Fruit fly (Drosophila melanogaster): ENCODE results near the gene Spn.
A peak's percentile ranks its signal among the peaks of the same experiment; 100 is the strongest.

The Spn gene

dm6 chr3L:2581343-2581825 lies 27.3 kb upstream of the Spn start (continued):
- peak; percentile 38 for TF ChIP-seq TFAM (GFP tag; optimal IDR thresholded peaks at IDR 0.05)
- TF ChIP-seq tup (GFP tag; optimal IDR thresholded peaks at IDR 0.05), result peak; percentile 58
- peak; percentile 89 for TF ChIP-seq CG11504 (tag; optimal IDR thresholded peaks at IDR 0.05)
- peak; percentile 83 for TF ChIP-seq twi (tag; optimal IDR thresholded peaks at IDR 0.05)
- TF ChIP-seq pros (GFP tag; optimal IDR thresholded peaks at IDR 0.05), result no peak
- TF ChIP-seq CG15601 (tag; optimal IDR thresholded peaks at IDR 0.05), result peak; percentile 86
- peak; percentile 75 for TF ChIP-seq ewg (GFP tag; optimal IDR thresholded peaks at IDR 0.05)
- TF ChIP-seq sqz (GFP tag; optimal IDR thresholded peaks at IDR 0.05), result peak; percentile 70
- TF ChIP-seq lmd (GFP tag; IDR thresholded peaks at IDR 0.05), result peak; percentile 80
- peak; percentile 61 for TF ChIP-seq gsb (GFP tag; IDR thresholded peaks at IDR 0.05)
- TF ChIP-seq CG3995 (GFP tag; optimal IDR thresholded peaks at IDR 0.05), result no peak
- peak; percentile 81 for TF ChIP-seq CG1024 (GFP tag; IDR thresholded peaks at IDR 0.05)
- TF ChIP-seq CG10565 (GFP tag; optimal IDR thresholded peaks at IDR 0.05), result peak; percentile 16
- TF ChIP-seq CG2712 (tag; optimal IDR thresholded peaks at IDR 0.05), result peak; percentile 88
- TF ChIP-seq CG18764 (GFP tag; optimal IDR thresholded peaks at IDR 0.05), result peak; percentile 50
- TF ChIP-seq chm (GFP tag; IDR thresholded peaks at IDR 0.05), result peak; percentile 96
- peak; percentile 71 for TF ChIP-seq CG13296 (GFP tag; optimal IDR thresholded peaks at IDR 0.05)
- peak; percentile 80 for TF ChIP-seq Kr (GFP tag; optimal IDR thresholded peaks at IDR 0.05)
- TF ChIP-seq fd3F (GFP tag; optimal IDR thresholded peaks at IDR 0.05), result peak; percentile 60
- TF ChIP-seq toy (GFP tag; IDR thresholded peaks at IDR 0.05), result peak; percentile 27; the same call in 1 of the 2 replicates
- TF ChIP-seq maf-S (GFP tag; optimal IDR thresholded peaks at IDR 0.05), result peak; percentile 46
- peak; percentile 84 for TF ChIP-seq caup (GFP tag; optimal IDR thresholded peaks at IDR 0.05; ENCODE audit: severe bottlenecking)
- TF ChIP-seq CG7372 (GFP tag; IDR thresholded peaks at IDR 0.05), result peak; percentile 55; the same call in 1 of the 2 replicates
- peak; percentile 91 for TF ChIP-seq CG32532 (GFP tag; IDR thresholded peaks at IDR 0.05)
- TF ChIP-seq Bgb (GFP tag; IDR thresholded peaks at IDR 0.05; ENCODE audit: partially characterized antibody), result no peak
- TF ChIP-seq CG32767 (GFP tag; IDR thresholded peaks at IDR 0.05), result peak; percentile 93
- peak; percentile 45 for TF ChIP-seq CG15073 (GFP tag; optimal IDR thresholded peaks at IDR 0.05)
- TF ChIP-seq jigr1 (GFP tag; IDR thresholded peaks at IDR 0.05), result no peak
- TF ChIP-seq YL-1 (GFP tag; optimal IDR thresholded peaks at IDR 0.05), result peak; percentile 45
- TF ChIP-seq kni (GFP tag; optimal IDR thresholded peaks at IDR 0.05), result peak; percentile 75
- TF ChIP-seq NK7.1 (GFP tag; optimal IDR thresholded peaks at IDR 0.05), result peak; percentile 62
- TF ChIP-seq unc-4 (GFP tag; IDR thresholded peaks at IDR 0.05; ENCODE audit: partially characterized antibody), result no peak
- TF ChIP-seq Bteb2 (GFP tag; optimal IDR thresholded peaks at IDR 0.05), result peak; percentile 61
- TF ChIP-seq pho (GFP tag; optimal IDR thresholded peaks at IDR 0.05), result peak; percentile 67
- peak; percentile 56 for TF ChIP-seq CG12942 (GFP tag; optimal IDR thresholded peaks at IDR 0.05)
- 0 out of 3 replicates have a peak, but pooled peaks have one; percentile 8 for TF ChIP-seq Opbp (GFP tag; IDR thresholded peaks at IDR 0.05; ENCODE audit: partially characterized antibody)
- peak; percentile 84 for TF ChIP-seq CG4820 (GFP tag; optimal IDR thresholded peaks at IDR 0.05)
- TF ChIP-seq CG15269 (tag; optimal IDR thresholded peaks at IDR 0.05), result peak; percentile 83
- no peak for TF ChIP-seq cad (GFP tag; optimal IDR thresholded peaks at IDR 0.05)
- TF ChIP-seq Spps (tag; optimal IDR thresholded peaks at IDR 0.05), result peak; percentile 83
- TF ChIP-seq eve (GFP tag; optimal IDR thresholded peaks at IDR 0.05), result peak in 1 of 2 experiments; percentile 80
- TF ChIP-seq Deaf1 (tag; optimal IDR thresholded peaks at IDR 0.05), result peak; percentile 72
- no peak for TF ChIP-seq Vsx1 (GFP tag; optimal IDR thresholded peaks at IDR 0.05)
- peak; percentile 86 for TF ChIP-seq CG14014 (GFP tag; IDR thresholded peaks at IDR 0.05)
- TF ChIP-seq insv (GFP tag; optimal IDR thresholded peaks at IDR 0.05), result peak in 1 of 2 experiments; percentile 44
- TF ChIP-seq CG3407 (GFP tag; optimal IDR thresholded peaks at IDR 0.05), result peak; percentile 74
- peak; percentile 83 for TF ChIP-seq bab2 (GFP tag; optimal IDR thresholded peaks at IDR 0.05)
- peak; percentile 89 for TF ChIP-seq CG14710 (tag; optimal IDR thresholded peaks at IDR 0.05)
- TF ChIP-seq CG17912 (GFP tag; optimal IDR thresholded peaks at IDR 0.05), result peak; percentile 31
- TF ChIP-seq CG34224 (GFP tag; IDR thresholded peaks at IDR 0.05; ENCODE audit: partially characterized antibody), result no peak
